Fruit fly (Drosophila melanogaster) whole organism, adult: ENCODE data around the gene CG31457.

Source experiments
- CG11617 ChIP-seq: fragments of 200-800 bp; sonication (Bioruptor generic); optimal IDR thresholded peaks from 2 replicates; lab custom pipeline; 2017; ENCODE audit warnings: mild to moderate bottlenecking, missing biosample characterization, missing genetic modification reagents, missing genetic modification characterization
- CG12768 ChIP-seq: fragments of 200-800 bp; sonication (Bioruptor generic); optimal IDR thresholded peaks from 2 replicates; lab custom pipeline; 2017; ENCODE audit warnings: missing biosample characterization, missing genetic modification characterization, mild to moderate bottlenecking, moderate library complexity, missing genetic modification reagents
- CG14711 ChIP-seq: fragments of 200-800 bp; sonication (Bioruptor generic); optimal IDR thresholded peaks from 2 replicates; lab custom pipeline; 2018; ENCODE audit warnings: missing biosample characterization, mild to moderate bottlenecking, missing genetic modification characterization, moderate library complexity
- CG1620 ChIP-seq: fragments of 200-800 bp; sonication (Bioruptor generic); optimal IDR thresholded peaks from 2 replicates; lab custom pipeline; 2016; ENCODE audit warnings: missing biosample characterization, missing genetic modification characterization
- CG33017 ChIP-seq: fragments of 200-800 bp; sonication (Bioruptor generic); optimal IDR thresholded peaks from 2 replicates; lab custom pipeline; 2018; ENCODE audit warnings: missing biosample characterization, mild to moderate bottlenecking, missing genetic modification characterization, moderate library complexity
- CG5204 ChIP-seq: fragments of 200-800 bp; sonication (Bioruptor generic); optimal IDR thresholded peaks from 2 replicates; lab custom pipeline; 2016; ENCODE audit warnings: missing biosample characterization, missing genetic modification characterization
- CG7045 ChIP-seq: fragments of 200-800 bp; sonication (Bioruptor generic); optimal IDR thresholded peaks from 2 replicates; lab custom pipeline; 2017; ENCODE audit warnings: missing biosample characterization, mild to moderate bottlenecking, missing genetic modification characterization
- CG7101 ChIP-seq: fragments of 200-800 bp; sonication (Bioruptor generic); optimal IDR thresholded peaks from 2 replicates; lab custom pipeline; 2018; ENCODE audit warnings: missing biosample characterization, mild to moderate bottlenecking, missing genetic modification characterization, moderate library complexity
- Clk ChIP-seq: fragments of 200-800 bp; sonication (Bioruptor generic); optimal IDR thresholded peaks from 2 replicates; lab custom pipeline; 2017; ENCODE audit warnings: missing biosample characterization, missing genetic modification characterization
- Crg-1 ChIP-seq: fragments of 200-800 bp; sonication (Bioruptor generic); optimal IDR thresholded peaks from 2 replicates; lab custom pipeline; 2016; ENCODE audit warnings: missing biosample characterization, missing genetic modification characterization
- Hr96 ChIP-seq: fragments of 200-800 bp; sonication (Bioruptor generic); optimal IDR thresholded peaks from 2 replicates; lab custom pipeline; 2016; ENCODE audit warnings: missing biosample characterization, missing genetic modification characterization
- Mnt ChIP-seq: fragments of 200-800 bp; sonication (Bioruptor generic); optimal IDR thresholded peaks from 2 replicates; lab custom pipeline; 2016; ENCODE audit warnings: missing biosample characterization, mild to moderate bottlenecking, missing genetic modification characterization
- bab1 ChIP-seq: fragments of 200-800 bp; sonication (Bioruptor generic); optimal IDR thresholded peaks from 3 replicates; lab custom pipeline; 2019; ENCODE audit warnings: missing biosample characterization, mild to moderate bottlenecking, missing genetic modification characterization, moderate library complexity
- cic ChIP-seq: fragments of 200-800 bp; sonication (Bioruptor generic); optimal IDR thresholded peaks from 2 replicates; lab custom pipeline; 2017; ENCODE audit warnings: missing biosample characterization, mild to moderate bottlenecking, missing genetic modification characterization, moderate library complexity
- cnc ChIP-seq, 2 experiments: fragments of >200 bp; optimal IDR thresholded peaks; 2 replicates each; lab custom pipeline; 2017
- kay ChIP-seq: fragments of 200-800 bp; sonication (Bioruptor generic); peaks from one replicate; lab custom pipeline; 2016; ENCODE audit warnings: missing biosample characterization, missing genetic modification characterization, borderline replicate concordance
- ovo ChIP-seq: fragments of 200-800 bp; sonication (Bioruptor generic); optimal IDR thresholded peaks from 2 replicates; lab custom pipeline; 2016; ENCODE audit warnings: missing biosample characterization, missing genetic modification characterization
- pad ChIP-seq: fragments of 200-800 bp; sonication (Bioruptor generic); optimal IDR thresholded peaks from 3 replicates; lab custom pipeline; 2017; ENCODE audit warnings: missing biosample characterization, missing genetic modification characterization, mild to moderate bottlenecking, moderate library complexity, missing genetic modification reagents
- tj ChIP-seq: fragments of 200-800 bp; sonication (Bioruptor generic); optimal IDR thresholded peaks from 3 replicates; lab custom pipeline; 2017; ENCODE audit warnings: missing biosample characterization, mild to moderate bottlenecking, missing genetic modification characterization, moderate library complexity
- toe ChIP-seq: fragments of 200-800 bp; sonication (Bioruptor generic); optimal IDR thresholded peaks from 2 replicates; lab custom pipeline; 2016; ENCODE audit warnings: missing biosample characterization, missing genetic modification characterization

Gene CG31457

dm6 chr3R:23148433-23148832 is 20.7 kb upstream of the CG31457 start:
- no peak for TF ChIP-seq toe (GFP tag; lab: Kevin White, UChicago)
- TF ChIP-seq cic: no peak
- TF ChIP-seq CG7045 (GFP tag; lab: Kevin White, UChicago): no peak
- TF ChIP-seq CG14711 (tag; lab: Kevin White, UChicago): no peak

DNA sequence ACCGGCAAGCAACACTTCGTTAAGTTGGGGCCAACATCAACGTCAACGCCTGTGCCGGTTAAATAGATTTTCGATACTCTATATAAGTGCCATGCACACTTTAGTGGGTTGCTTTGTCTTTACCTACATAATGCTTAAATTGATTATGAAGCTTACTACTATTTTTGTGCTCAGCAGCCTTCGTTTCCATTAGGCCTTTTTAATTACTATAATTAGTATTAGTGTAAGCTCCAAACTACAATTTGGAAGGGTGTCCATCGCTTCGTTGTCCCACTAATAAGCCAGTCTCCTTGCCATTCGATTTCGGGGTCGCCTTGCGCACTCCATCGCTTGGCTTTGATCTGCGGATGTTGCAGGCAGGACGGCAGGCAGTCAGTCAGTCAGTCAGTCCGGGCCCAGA is 19.8 kb upstream of the CG31457 start:
- TF ChIP-seq ovo (GFP tag; lab: Kevin White, UChicago) (no peak), pad (GFP tag; lab: Kevin White, UChicago) (no peak), bab1 (GFP tag; lab: Kevin White, UChicago) (no peak), CG1620 (GFP tag; lab: Kevin White, UChicago) (no peak)

dm6 chr3R:23147058-23147457 is 19.3 kb upstream of the CG31457 start:
- TF ChIP-seq Crg-1 (no peak), Clk (GFP tag; lab: Kevin White, UChicago) (no peak), toe (GFP tag; lab: Kevin White, UChicago) (no peak), tj (GFP tag; lab: Kevin White, UChicago) (no peak), CG5204 (GFP tag; lab: Kevin White, UChicago) (no peak), bab1 (GFP tag; lab: Kevin White, UChicago) (no peak), pad (GFP tag; lab: Kevin White, UChicago) (no peak), CG1620 (GFP tag; lab: Kevin White, UChicago) (no peak), kay (no peak), CG7045 (GFP tag; lab: Kevin White, UChicago) (no peak), CG12768 (no peak), CG7101 (tag; lab: Kevin White, UChicago) (no peak), cnc (optimal IDR thresholded peaks at IDR 0.05; lab: Kevin White, UChicago) (no peak)

DNA sequence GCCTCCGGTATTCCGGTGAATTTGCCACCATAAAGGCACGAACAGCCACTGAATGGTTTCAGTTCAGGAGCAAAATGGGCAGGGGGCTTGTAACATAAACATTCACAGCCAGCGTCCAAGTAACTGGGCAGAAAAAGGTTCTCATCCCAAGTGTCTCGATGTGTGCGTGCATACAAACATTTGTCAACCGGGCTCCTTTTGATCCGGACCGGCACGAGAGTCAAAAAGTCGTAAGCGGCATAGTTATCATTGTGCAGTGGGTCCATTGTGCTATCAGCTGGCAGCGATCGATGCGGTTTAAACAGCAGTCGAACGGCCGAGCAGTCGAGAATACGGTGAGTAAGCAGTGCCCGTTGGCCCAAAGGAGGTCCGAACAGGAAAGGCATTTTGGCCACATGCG is 17.9 kb upstream of the CG31457 start:
- TF ChIP-seq pad (GFP tag; lab: Kevin White, UChicago): no peak
- TF ChIP-seq toe (GFP tag; lab: Kevin White, UChicago): no peak
- no peak for TF ChIP-seq CG12768
- TF ChIP-seq CG5204 (GFP tag; lab: Kevin White, UChicago): no peak
- TF ChIP-seq cic: no peak
- no peak for TF ChIP-seq CG14711 (tag; lab: Kevin White, UChicago)
- TF ChIP-seq CG7045 (GFP tag; lab: Kevin White, UChicago): no peak
- no peak for TF ChIP-seq bab1 (GFP tag; lab: Kevin White, UChicago)
- no peak for TF ChIP-seq ovo (GFP tag; lab: Kevin White, UChicago)
- TF ChIP-seq CG7101 (tag; lab: Kevin White, UChicago): no peak
- no peak for TF ChIP-seq Clk (GFP tag; lab: Kevin White, UChicago)
- TF ChIP-seq Hr96: no peak

DNA sequence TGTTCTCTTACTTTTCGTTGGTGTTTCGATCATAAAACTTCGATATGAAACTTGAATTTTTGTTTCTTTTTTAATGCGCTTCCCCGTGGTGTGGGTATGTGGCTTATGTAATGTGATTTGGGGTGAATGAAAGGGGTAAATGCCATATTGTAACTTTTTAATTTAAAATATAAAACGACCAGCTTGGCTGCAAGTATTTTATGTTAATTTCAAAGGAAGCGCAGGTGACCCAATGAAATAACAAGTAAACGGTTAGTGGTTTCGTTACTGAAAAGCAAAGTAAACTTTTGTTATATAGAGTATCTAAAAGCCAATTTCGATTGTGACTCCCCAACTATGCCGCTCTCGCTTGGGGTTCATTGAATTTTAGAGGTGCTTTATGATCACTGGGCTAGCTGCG is 16.9 kb upstream of the CG31457 start:
- TF ChIP-seq ovo (GFP tag; lab: Kevin White, UChicago) (no peak), CG33017 (tag; lab: Kevin White, UChicago) (no peak)

DNA sequence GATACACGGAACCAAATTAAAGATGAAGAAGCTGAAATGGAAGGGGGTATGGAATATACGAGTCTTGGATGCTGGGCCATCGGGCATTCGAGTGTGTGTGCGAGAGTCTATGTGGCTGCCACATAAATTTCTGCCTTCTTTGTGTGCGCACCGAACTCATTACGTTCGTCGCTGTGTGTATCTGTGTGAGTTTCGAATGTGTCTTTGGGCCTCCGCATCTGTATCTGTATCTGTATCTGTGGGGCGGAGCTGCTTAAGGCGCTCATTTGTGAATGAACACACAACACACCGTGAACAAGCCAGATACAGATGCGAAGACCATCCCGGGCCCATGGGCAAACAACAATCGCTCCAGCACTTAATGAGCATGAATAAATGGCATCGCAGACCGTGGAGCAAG is 15.7 kb upstream of the CG31457 start:
- TF ChIP-seq CG12768 (no peak), CG7101 (tag; lab: Kevin White, UChicago) (no peak), pad (GFP tag; lab: Kevin White, UChicago) (no peak), toe (GFP tag; lab: Kevin White, UChicago) (no peak), CG1620 (GFP tag; lab: Kevin White, UChicago) (no peak), bab1 (GFP tag; lab: Kevin White, UChicago) (no peak), cnc (optimal IDR thresholded peaks at IDR 0.05; lab: Kevin White, UChicago) (no peak), ovo (GFP tag; lab: Kevin White, UChicago) (no peak), CG11617 (no peak), CG7045 (GFP tag; lab: Kevin White, UChicago) (no peak)

DNA sequence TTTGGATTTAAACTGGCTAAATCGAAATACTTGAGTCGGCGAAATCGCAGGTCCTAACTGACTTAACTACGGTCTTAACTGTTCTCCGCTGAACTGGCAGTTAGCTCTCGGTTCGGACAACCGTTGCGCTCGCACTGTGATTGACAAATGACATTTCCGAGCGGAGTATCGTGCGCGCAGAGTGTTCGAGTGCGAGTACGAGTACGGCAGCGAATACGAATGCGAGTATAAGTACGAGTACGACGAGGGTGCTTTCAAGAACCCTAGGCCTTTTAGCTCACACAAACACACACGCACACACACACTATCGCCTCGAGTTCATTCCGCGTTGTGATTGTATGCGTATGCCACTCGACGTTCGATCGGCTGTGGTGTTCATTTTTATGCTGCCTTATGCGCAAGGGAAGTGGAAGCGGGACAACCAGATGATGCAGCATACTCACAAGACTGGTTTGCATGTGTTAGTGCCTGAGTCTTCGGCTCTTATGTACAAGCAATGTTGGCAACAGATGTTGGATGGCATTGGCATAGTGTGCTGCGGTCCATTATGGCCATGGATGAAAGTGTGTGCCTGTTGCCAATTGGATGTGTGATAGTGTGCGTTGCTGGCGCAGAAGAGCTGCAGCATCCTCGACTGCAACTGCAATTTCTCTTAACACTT is 14.0 kb upstream of the CG31457 start, which contains the start of gene hh:
Gene hh (minus strand): TSS at position 229 of the 661 bp plus-strand sequence.
- TF ChIP-seq CG33017 (tag; lab: Kevin White, UChicago): no peak
- TF ChIP-seq CG14711 (tag; lab: Kevin White, UChicago): no peak
- TF ChIP-seq ovo (GFP tag; lab: Kevin White, UChicago): no peak
- TF ChIP-seq CG7101 (tag; lab: Kevin White, UChicago): no peak
- TF ChIP-seq Clk (GFP tag; lab: Kevin White, UChicago): no peak
- TF ChIP-seq pad (GFP tag; lab: Kevin White, UChicago): no peak
- TF ChIP-seq kay: no peak
- no peak for TF ChIP-seq CG1620 (GFP tag; lab: Kevin White, UChicago)
- TF ChIP-seq Hr96: no peak
- TF ChIP-seq Crg-1: no peak
- no peak for TF ChIP-seq CG5204 (GFP tag; lab: Kevin White, UChicago)
- TF ChIP-seq cnc (optimal IDR thresholded peaks at IDR 0.05; lab: Kevin White, UChicago): no peak
- TF ChIP-seq Mnt (GFP tag; lab: Kevin White, UChicago): no peak
- no peak for TF ChIP-seq CG12768
- no peak for TF ChIP-seq CG7045 (GFP tag; lab: Kevin White, UChicago)
- no peak for TF ChIP-seq toe (GFP tag; lab: Kevin White, UChicago)
- no peak for TF ChIP-seq bab1 (GFP tag; lab: Kevin White, UChicago)
- TF ChIP-seq tj (GFP tag; lab: Kevin White, UChicago): no peak
